Worm (Caenorhabditis elegans): ENCODE results near the gene clc-18.
A peak's percentile ranks its signal among the peaks of the same experiment; 100 is the strongest.

DNA sequence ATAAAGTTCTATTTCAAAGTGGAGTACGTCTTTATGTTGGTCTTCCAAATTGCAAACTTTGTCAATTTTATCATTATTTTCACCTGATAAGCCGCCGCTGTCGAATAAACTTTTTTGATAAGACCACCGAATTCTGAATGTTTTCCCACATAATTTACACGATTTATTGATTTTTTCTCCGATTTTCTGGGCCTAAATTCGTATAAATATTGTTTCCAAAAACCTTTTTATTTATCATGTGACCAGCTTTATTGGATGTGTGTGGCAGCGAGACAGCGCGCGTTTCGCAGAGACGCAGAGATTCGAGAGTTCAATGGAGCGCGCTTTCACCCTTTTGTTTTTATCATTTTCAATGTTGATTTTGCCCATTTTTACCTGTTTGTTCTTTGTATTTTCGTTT lies 33.3 kb upstream of the clc-18 start:
- TF ChIP-seq nhr-237 (tag; optimal IDR thresholded peaks at IDR 0.05) = no peak
- no peak for TF ChIP-seq egl-27 (tag; optimal IDR thresholded peaks at IDR 0.05)
- peak; percentile 88 for TF ChIP-seq elt-2 (tag; optimal IDR thresholded peaks at IDR 0.05)
- TF ChIP-seq ceh-28 (tag; optimal IDR thresholded peaks at IDR 0.05) = peak; percentile 63
- peak; percentile 85 for TF ChIP-seq pha-4 (tag; optimal IDR thresholded peaks at IDR 0.05)
- TF ChIP-seq nhr-12 (tag; optimal IDR thresholded peaks at IDR 0.05) = no peak
- TF ChIP-seq fos-1 (tag; optimal IDR thresholded peaks at IDR 0.05) = no peak
